Fruit fly (Drosophila melanogaster) whole organism, embryonic: ENCODE measurements around the gene CG33703.

ENCODE experiments used
- Aef1 ChIP-seq: fragments of 200-800 bp; sonication (Bioruptor generic); IDR thresholded peaks from 3 replicates; pipeline ENCODE4 v1.3.6; 2022; ENCODE audit warnings: missing biosample characterization, missing genetic modification characterization
- Blimp-1 ChIP-seq: fragments of 200-800 bp; sonication (Bioruptor generic); optimal IDR thresholded peaks from 3 replicates; lab custom pipeline; 2018; ENCODE audit warnings: missing biosample characterization, missing genetic modification characterization, mild to moderate bottlenecking, moderate library complexity, missing genetic modification reagents
- CG11247 ChIP-seq: fragments of 200-800 bp; sonication (Bioruptor generic); IDR thresholded peaks from 2 replicates; pipeline ENCODE4 v1.3.6; 2022; ENCODE audit warnings: missing biosample characterization, missing genetic modification characterization
- CG12104 ChIP-seq: fragments of 200-800 bp; sonication (Bioruptor generic); optimal IDR thresholded peaks from 3 replicates; lab custom pipeline; 2016; ENCODE audit warnings: missing biosample characterization, missing genetic modification characterization
- CG13296 ChIP-seq: fragments of 200-800 bp; sonication (Bioruptor generic); optimal IDR thresholded peaks from 3 replicates; lab custom pipeline; 2018; ENCODE audit warnings: missing biosample characterization, mild to moderate bottlenecking, missing genetic modification characterization
- CG15073 ChIP-seq: fragments of 200-800 bp; sonication (Bioruptor generic); optimal IDR thresholded peaks from 2 replicates; lab custom pipeline; 2016; ENCODE audit warnings: missing biosample characterization, missing genetic modification characterization
- CG1792 ChIP-seq: fragments of 200-800 bp; sonication (Bioruptor generic); optimal IDR thresholded peaks from 2 replicates; lab custom pipeline; 2016; ENCODE audit warnings: missing biosample characterization, missing genetic modification characterization
- CG18619 ChIP-seq: fragments of 200-800 bp; sonication (Bioruptor generic); optimal IDR thresholded peaks from 3 replicates; lab custom pipeline; 2017; ENCODE audit warnings: missing biosample characterization, mild to moderate bottlenecking, missing genetic modification characterization
- CG2202 ChIP-seq: fragments of 200-800 bp; sonication (Bioruptor generic); optimal IDR thresholded peaks from 2 replicates; lab custom pipeline; 2018; ENCODE audit warnings: missing biosample characterization, mild to moderate bottlenecking, missing genetic modification characterization
- CG31441 ChIP-seq: fragments of 200-800 bp; sonication (Bioruptor generic); IDR thresholded peaks from 2 replicates; pipeline ENCODE4 v1.3.6; 2022; ENCODE audit warnings: missing biosample characterization, missing genetic modification characterization
- CG32772 ChIP-seq: fragments of 200-800 bp; sonication (Bioruptor generic); IDR thresholded peaks from 2 replicates; pipeline ENCODE4 v1.3.6; 2022; ENCODE audit warnings: missing biosample characterization, missing genetic modification characterization
- CG3407 ChIP-seq: fragments of 200-800 bp; sonication (Bioruptor generic); optimal IDR thresholded peaks from 2 replicates; lab custom pipeline; 2018; ENCODE audit warnings: missing biosample characterization, mild to moderate bottlenecking, missing genetic modification characterization
- CG34422 ChIP-seq: fragments of 200-800 bp; sonication (Bioruptor generic); IDR thresholded peaks from 3 replicates; pipeline ENCODE4 v1.3.6; 2022; ENCODE audit warnings: missing biosample characterization, missing genetic modification characterization
- CG4360 ChIP-seq: fragments of 200-800 bp; sonication (Bioruptor generic); IDR thresholded peaks from 2 replicates; pipeline ENCODE4 v1.3.6; 2022; ENCODE audit warnings: missing biosample characterization, missing genetic modification characterization
- CG4424 ChIP-seq: fragments of 200-800 bp; sonication (Bioruptor generic); optimal IDR thresholded peaks from 3 replicates; lab custom pipeline; 2016; ENCODE audit warnings: missing biosample characterization, missing genetic modification characterization
- CG4820 ChIP-seq: fragments of 200-800 bp; sonication (Bioruptor generic); optimal IDR thresholded peaks from 3 replicates; lab custom pipeline; 2016; ENCODE audit warnings: missing biosample characterization, missing genetic modification characterization
- CG6254 ChIP-seq: fragments of 200-800 bp; sonication (Bioruptor generic); optimal IDR thresholded peaks from 3 replicates; lab custom pipeline; 2017; ENCODE audit warnings: mild to moderate bottlenecking, missing biosample characterization, missing genetic modification reagents, missing genetic modification characterization
- CG6791 ChIP-seq: fragments of 200-800 bp; sonication (Bioruptor generic); IDR thresholded peaks from 3 replicates; pipeline ENCODE4 v1.3.6; 2022; ENCODE audit warnings: missing biosample characterization, missing genetic modification characterization; ENCODE audit not compliant: partially characterized antibody
- CG7839 ChIP-seq: fragments of 200-800 bp; sonication (Bioruptor generic); optimal IDR thresholded peaks from 3 replicates; lab custom pipeline; 2018; ENCODE audit warnings: missing biosample characterization, mild to moderate bottlenecking, missing genetic modification characterization, moderate library complexity
- CG8924 ChIP-seq: fragments of 200-800 bp; optimal IDR thresholded peaks from 3 replicates; lab custom pipeline; 2019; ENCODE audit warnings: missing biosample characterization, mild to moderate bottlenecking, missing genetic modification characterization, moderate library complexity
- CG9437 ChIP-seq: fragments of 200-800 bp; sonication (Bioruptor generic); optimal IDR thresholded peaks from 2 replicates; lab custom pipeline; 2018; ENCODE audit warnings: missing biosample characterization, mild to moderate bottlenecking, missing genetic modification characterization
- CG9609 ChIP-seq: fragments of 200-800 bp; sonication (Bioruptor generic); optimal IDR thresholded peaks from 3 replicates; lab custom pipeline; 2016; ENCODE audit warnings: missing biosample characterization, missing genetic modification characterization
- CG9797 ChIP-seq: fragments of 200-800 bp; sonication (Bioruptor generic); optimal IDR thresholded peaks from 3 replicates; lab custom pipeline; 2018; ENCODE audit warnings: missing biosample characterization, mild to moderate bottlenecking, missing genetic modification characterization
- CkIIα-i1 ChIP-seq: fragments of 200-800 bp; sonication (Bioruptor generic); IDR thresholded peaks from 2 replicates; pipeline ENCODE4 v1.3.6; 2022; ENCODE audit warnings: missing biosample characterization, missing genetic modification characterization
- CrebB ChIP-seq: fragments of 200-800 bp; sonication (Bioruptor generic); optimal IDR thresholded peaks from 3 replicates; lab custom pipeline; 2018; ENCODE audit warnings: missing biosample characterization, mild to moderate bottlenecking, missing genetic modification characterization
- Dek ChIP-seq: fragments of 200-800 bp; sonication (Bioruptor generic); optimal IDR thresholded peaks from 3 replicates; lab custom pipeline; 2019; ENCODE audit warnings: missing biosample characterization, mild to moderate bottlenecking, missing genetic modification characterization, moderate library complexity
- Fer3 ChIP-seq: fragments of 200-800 bp; sonication (Bioruptor generic); optimal IDR thresholded peaks from 2 replicates; lab custom pipeline; 2018; ENCODE audit warnings: missing biosample characterization, mild to moderate bottlenecking, missing genetic modification characterization, moderate library complexity
- HLHmδ ChIP-seq: fragments of 200-800 bp; sonication (Bioruptor generic); optimal IDR thresholded peaks from 2 replicates; lab custom pipeline; 2018; ENCODE audit warnings: missing biosample characterization, mild to moderate bottlenecking, missing genetic modification characterization, moderate library complexity
- Hmr ChIP-seq: fragments of 200-800 bp; sonication (Bioruptor generic); optimal IDR thresholded peaks from 3 replicates; lab custom pipeline; 2017; ENCODE audit warnings: mild to moderate bottlenecking, missing biosample characterization, missing genetic modification reagents, missing genetic modification characterization
- Nf-YC ChIP-seq: fragments of 200-800 bp; optimal IDR thresholded peaks from 3 replicates; lab custom pipeline; 2019; ENCODE audit warnings: missing biosample characterization, mild to moderate bottlenecking, missing genetic modification characterization, moderate library complexity
- Poxn ChIP-seq: fragments of 200-800 bp; sonication (Bioruptor generic); IDR thresholded peaks from 2 replicates; pipeline ENCODE4 v1.3.6; 2022; ENCODE audit warnings: missing biosample characterization, missing genetic modification characterization
- dimm ChIP-seq: fragments of 200-800 bp; sonication (Bioruptor generic); IDR thresholded peaks from 2 replicates; pipeline ENCODE4 v1.3.6; 2022; ENCODE audit warnings: missing biosample characterization, missing genetic modification characterization
- dpn ChIP-seq, 2 experiments: fragments of 200-800 bp; sonication (Bioruptor generic); optimal IDR thresholded peaks; 3 replicates each; lab custom pipeline; 2016; ENCODE audit warnings: missing biosample characterization in 2 of 2, missing genetic modification characterization in 2 of 2
- fd64A ChIP-seq: fragments of 200-800 bp; sonication (Bioruptor generic); optimal IDR thresholded peaks from 3 replicates; lab custom pipeline; 2018; ENCODE audit warnings: missing biosample characterization, mild to moderate bottlenecking, missing genetic modification characterization
- gt ChIP-seq: fragments of 200-800 bp; sonication (Bioruptor generic); IDR thresholded peaks from 2 replicates; pipeline ENCODE4 v1.3.6; 2022; ENCODE audit warnings: missing biosample characterization, missing genetic modification characterization
- hb ChIP-seq: fragments of 200-800 bp; sonication (Bioruptor generic); IDR thresholded peaks from 3 replicates; pipeline ENCODE4 v1.3.6; 2022; ENCODE audit warnings: missing biosample characterization, missing genetic modification characterization; ENCODE audit not compliant: partially characterized antibody
- inv ChIP-seq: fragments of 200-800 bp; sonication (Bioruptor generic); IDR thresholded peaks from 2 replicates; pipeline ENCODE4 v1.3.6; 2022; ENCODE audit warnings: missing biosample characterization, missing genetic modification characterization; ENCODE audit not compliant: partially characterized antibody
- mam ChIP-seq: fragments of 200-800 bp; sonication (Bioruptor generic); optimal IDR thresholded peaks from 3 replicates; lab custom pipeline; 2016; ENCODE audit warnings: missing biosample characterization, missing genetic modification characterization
- oc ChIP-seq: fragments of 200-800 bp; sonication (Bioruptor generic); optimal IDR thresholded peaks from 2 replicates; lab custom pipeline; 2018; ENCODE audit warnings: missing biosample characterization, mild to moderate bottlenecking, missing genetic modification characterization, moderate library complexity
- odd ChIP-seq: fragments of 200-800 bp; sonication (Bioruptor generic); optimal IDR thresholded peaks from 2 replicates; lab custom pipeline; 2017; ENCODE audit warnings: missing biosample characterization, mild to moderate bottlenecking, missing genetic modification characterization
- phol ChIP-seq: fragments of 200-800 bp; sonication (Bioruptor generic); optimal IDR thresholded peaks from 3 replicates; lab custom pipeline; 2018; ENCODE audit warnings: missing biosample characterization, mild to moderate bottlenecking, missing genetic modification characterization, moderate library complexity
- pnt ChIP-seq: fragments of 200-800 bp; sonication (Bioruptor generic); optimal IDR thresholded peaks from 3 replicates; lab custom pipeline; 2016; ENCODE audit warnings: missing biosample characterization, missing genetic modification characterization
- prd ChIP-seq, 3 experiments: fragments of >200 bp in 2 of 3; fragments of 200-800 bp in 1 of 3; sonication (Bioruptor generic) in 1 of 3; optimal IDR thresholded peaks in 2 of 3; IDR thresholded peaks in 1 of 3; 2 replicates in 2 of 3; 3 replicates in 1 of 3; pipeline versions ENCODE4 v1.3.6 to Lab custom; 2017 to 2022; ENCODE audit warnings: missing biosample characterization in 1 of 3, missing genetic modification characterization in 1 of 3
- rib ChIP-seq: fragments of 200-800 bp; sonication (Bioruptor generic); IDR thresholded peaks from 2 replicates; pipeline ENCODE4 v1.3.6; 2022; ENCODE audit warnings: missing biosample characterization, missing genetic modification characterization
- sima ChIP-seq: fragments of 200-800 bp; sonication (Bioruptor generic); optimal IDR thresholded peaks from 2 replicates; lab custom pipeline; 2016; ENCODE audit warnings: missing biosample characterization, missing genetic modification characterization
- slp2 ChIP-seq: fragments of 200-800 bp; sonication (Bioruptor generic); optimal IDR thresholded peaks from 2 replicates; lab custom pipeline; 2016; ENCODE audit warnings: missing biosample characterization, missing genetic modification characterization
- ssp ChIP-seq: fragments of 200-800 bp; sonication (Bioruptor generic); IDR thresholded peaks from 2 replicates; pipeline ENCODE4 v1.3.6; 2022; ENCODE audit warnings: missing biosample characterization, missing genetic modification characterization
- tap ChIP-seq: fragments of 200-800 bp; optimal IDR thresholded peaks from 3 replicates; lab custom pipeline; 2019; ENCODE audit warnings: missing biosample characterization, mild to moderate bottlenecking, missing genetic modification characterization, moderate library complexity
- unpg ChIP-seq: fragments of 200-800 bp; sonication (Bioruptor generic); optimal IDR thresholded peaks from 3 replicates; lab custom pipeline; 2018; ENCODE audit warnings: missing biosample characterization, mild to moderate bottlenecking, missing genetic modification characterization, moderate library complexity
- wek ChIP-seq: fragments of 200-800 bp; sonication (Bioruptor generic); optimal IDR thresholded peaks from 3 replicates; lab custom pipeline; 2018; ENCODE audit warnings: missing biosample characterization, mild to moderate bottlenecking, missing genetic modification characterization, moderate library complexity
- wor ChIP-seq: fragments of 200-800 bp; sonication (Bioruptor generic); IDR thresholded peaks from 2 replicates; pipeline ENCODE4 v1.3.6; 2022; ENCODE audit warnings: missing biosample characterization, missing genetic modification characterization

The CG33703 gene

DNA sequence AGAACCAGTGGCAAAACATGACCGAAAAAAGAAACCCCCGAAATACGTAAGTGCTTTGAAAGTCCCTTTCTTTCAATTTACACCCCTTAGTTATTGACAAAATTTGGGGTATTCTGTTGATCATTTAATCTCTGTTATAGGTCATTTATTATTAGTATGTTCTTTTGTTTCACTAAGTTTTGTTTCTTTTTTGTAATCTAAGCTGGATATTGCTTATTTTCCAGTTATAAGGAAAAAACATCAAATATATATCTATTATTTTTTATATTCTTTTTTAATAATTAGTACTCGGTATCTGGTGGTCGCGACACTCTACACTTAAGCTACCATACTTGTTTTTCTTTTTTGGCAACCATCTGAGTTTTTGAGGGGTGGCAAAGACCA is 3.8 kb downstream of the CG33703 start (continued):
- TF ChIP-seq CG11247 (GFP tag; lab: Robert Waterston, UW), result no peak
- TF ChIP-seq mam (GFP tag; lab: Kevin White, UChicago), result no peak
- TF ChIP-seq CG9797, result no peak
- no peak; the same call in 1 of the 2 replicates for TF ChIP-seq CG32772 (GFP tag; lab: Robert Waterston, UW)
- TF ChIP-seq wor, result no peak
- no peak for TF ChIP-seq gt (GFP tag; lab: Robert Waterston, UW)
- TF ChIP-seq CG6791 (GFP tag; lab: Robert Waterston, UW), result no peak
- no peak for TF ChIP-seq CG4360 (GFP tag; lab: Robert Waterston, UW)
- peak; percentile 61 for TF ChIP-seq CG3407
- TF ChIP-seq ssp (GFP tag; lab: Robert Waterston, UW), result no peak
- no peak for TF ChIP-seq prd (optimal IDR thresholded peaks at IDR 0.05; lab: Kevin White, UChicago)
- peak; percentile 53; the same call in 1 of the 3 replicates for TF ChIP-seq prd (GFP tag; IDR thresholded peaks at IDR 0.05; lab: Robert Waterston, UW)
- TF ChIP-seq wek (GFP tag; lab: Kevin White, UChicago), result peak; percentile 16
- no peak for TF ChIP-seq fd64A (GFP tag; lab: Kevin White, UChicago)
- peak; percentile 30 for TF ChIP-seq CG18619 (GFP tag; lab: Kevin White, UChicago)
- TF ChIP-seq CG6254 (GFP tag; lab: Kevin White, UChicago), result no peak
- no peak for TF ChIP-seq HLHmδ (GFP tag; lab: Kevin White, UChicago)
- peak; percentile 68 for TF ChIP-seq CG8924
- TF ChIP-seq CG9609 (GFP tag; lab: Kevin White, UChicago), result no peak
- no peak for TF ChIP-seq oc
- TF ChIP-seq CG9437 (GFP tag; lab: Kevin White, UChicago), result peak; percentile 63
- no peak for TF ChIP-seq CG12104 (GFP tag; lab: Kevin White, UChicago)
- TF ChIP-seq CrebB (tag; lab: Kevin White, UChicago), result no peak
- TF ChIP-seq Nf-YC (tag; lab: Kevin White, UChicago), result peak; percentile 34
- no peak for TF ChIP-seq Poxn (GFP tag; lab: Robert Waterston, UW)
- peak in 1 of 2 experiments; percentile 0 for TF ChIP-seq dpn (GFP tag; optimal IDR thresholded peaks at IDR 0.05; lab: Kevin White, UChicago)
- TF ChIP-seq dimm (GFP tag; lab: Robert Waterston, UW), result no peak
- TF ChIP-seq CkIIα-i1 (GFP tag; lab: Robert Waterston, UW), result no peak
- peak; percentile 75 for TF ChIP-seq unpg (GFP tag; lab: Kevin White, UChicago)
- TF ChIP-seq CG34422 (GFP tag; lab: Robert Waterston, UW), result no peak
- TF ChIP-seq Hmr (GFP tag; lab: Kevin White, UChicago), result peak; percentile 67
- no peak for TF ChIP-seq inv (GFP tag; lab: Robert Waterston, UW)
- TF ChIP-seq Blimp-1 (GFP tag; lab: Kevin White, UChicago), result peak; percentile 72
- no peak for TF ChIP-seq CG1792 (GFP tag; lab: Kevin White, UChicago)
- peak; percentile 17; the same call in 1 of the 3 replicates for TF ChIP-seq Aef1 (GFP tag; lab: Robert Waterston, UW)
- TF ChIP-seq CG4424 (GFP tag; lab: Kevin White, UChicago), result peak; percentile 29
- TF ChIP-seq CG15073, result no peak
- peak; percentile 65 for TF ChIP-seq tap (tag; lab: Kevin White, UChicago)
- peak; percentile 50 for TF ChIP-seq Fer3 (tag; lab: Kevin White, UChicago)
- no peak for TF ChIP-seq slp2 (GFP tag; lab: Kevin White, UChicago)
- TF ChIP-seq CG4820 (GFP tag; lab: Kevin White, UChicago), result no peak
- no peak for TF ChIP-seq pnt
- TF ChIP-seq phol (tag; lab: Kevin White, UChicago), result peak; percentile 80
- peak; percentile 54 for TF ChIP-seq Dek (tag; lab: Kevin White, UChicago)
- no peak for TF ChIP-seq odd (GFP tag; lab: Kevin White, UChicago)
- TF ChIP-seq hb (GFP tag; lab: Robert Waterston, UW), result no peak
- TF ChIP-seq rib (GFP tag; lab: Robert Waterston, UW), result no peak
- TF ChIP-seq CG31441 (GFP tag; lab: Robert Waterston, UW), result peak; percentile 74
- peak; percentile 51 for TF ChIP-seq CG13296 (GFP tag; lab: Kevin White, UChicago)
- TF ChIP-seq CG7839 (tag; lab: Kevin White, UChicago), result peak; percentile 71
- no peak for TF ChIP-seq CG2202
- TF ChIP-seq sima (GFP tag; lab: Kevin White, UChicago), result no peak
